Worm (Caenorhabditis elegans) whole organism, late embryonic: ENCODE measurements around the gene R03G8.6.

Experiments
- K09A11.1 ChIP-seq: sonication (generic microtip); optimal IDR thresholded peaks from 2 replicates; lab custom pipeline; 2017; ENCODE audit warnings: antibody characterized with exemption, mild to moderate bottlenecking, missing genetic modification characterization, missing compliant biosample characterization; ENCODE audit not compliant: insufficient read depth
- ahr-1 ChIP-seq: sonication (generic microtip); optimal IDR thresholded peaks from 2 replicates; lab custom pipeline; 2016; ENCODE audit warnings: missing genetic modification characterization, missing compliant biosample characterization
- ceh-14 ChIP-seq: sonication (generic microtip); optimal IDR thresholded peaks from 2 replicates; lab custom pipeline; 2016; ENCODE audit warnings: missing genotype, missing genetic modification characterization, missing compliant biosample characterization
- ceh-18 ChIP-seq: sonication (generic microtip); optimal IDR thresholded peaks from 2 replicates; lab custom pipeline; 2016; ENCODE audit warnings: missing genetic modification characterization, missing compliant biosample characterization
- ceh-30 ChIP-seq: fragments of 150-350 bp; optimal IDR thresholded peaks from 2 replicates; lab custom pipeline; 2014; ENCODE audit warnings: missing biosample characterization, missing genetic modification characterization
- ceh-31 ChIP-seq: sonication (generic microtip); optimal IDR thresholded peaks from 2 replicates; lab custom pipeline; 2016; ENCODE audit warnings: missing genetic modification characterization, missing compliant biosample characterization
- ceh-34 ChIP-seq: sonication (generic microtip); optimal IDR thresholded peaks from 2 replicates; lab custom pipeline; 2016; ENCODE audit warnings: mild to moderate bottlenecking, missing genetic modification characterization, missing compliant biosample characterization
- ceh-45 ChIP-seq: fragments of 200-800 bp; sonication (Bioruptor generic); IDR thresholded peaks from 2 replicates; pipeline ENCODE4 v1.3.6; 2022; ENCODE audit warnings: missing genetic modification reagents, missing genetic modification characterization, missing compliant biosample characterization
- ceh-48 ChIP-seq: sonication (generic microtip); optimal IDR thresholded peaks from 2 replicates; lab custom pipeline; 2016; ENCODE audit warnings: missing genetic modification characterization, inconsistent platforms, missing compliant biosample characterization
- ceh-9 ChIP-seq: sonication (generic microtip); optimal IDR thresholded peaks from 2 replicates; lab custom pipeline; 2016; ENCODE audit warnings: mild to moderate bottlenecking, missing genetic modification characterization, inconsistent platforms, missing compliant biosample characterization
- che-1 ChIP-seq: sonication (generic microtip); optimal IDR thresholded peaks from 2 replicates; lab custom pipeline; 2016; ENCODE audit warnings: mild to moderate bottlenecking, missing genetic modification characterization, missing compliant biosample characterization
- dmd-4 ChIP-seq: sonication (generic microtip); optimal IDR thresholded peaks from 2 replicates; lab custom pipeline; 2016; ENCODE audit warnings: borderline replicate concordance, missing genetic modification characterization, missing compliant biosample characterization
- dve-1 ChIP-seq: sonication (generic microtip); optimal IDR thresholded peaks from 2 replicates; lab custom pipeline; 2017; ENCODE audit warnings: antibody characterized with exemption, mild to moderate bottlenecking, missing genetic modification characterization, missing compliant biosample characterization
- elt-2 ChIP-seq: sonication (generic microtip); optimal IDR thresholded peaks from 2 replicates; lab custom pipeline; 2016; ENCODE audit warnings: missing genetic modification reagents, missing genetic modification characterization, missing compliant biosample characterization
- ets-4 ChIP-seq: sonication (generic microtip); optimal IDR thresholded peaks from 2 replicates; lab custom pipeline; 2016; ENCODE audit warnings: missing genetic modification characterization, missing compliant biosample characterization
- fax-1 ChIP-seq: sonication (generic microtip); optimal IDR thresholded peaks from 2 replicates; lab custom pipeline; 2016; ENCODE audit warnings: missing genotype, missing genetic modification characterization, missing compliant biosample characterization
- fkh-10 ChIP-seq: fragments of 150-350 bp; optimal IDR thresholded peaks from 2 replicates; lab custom pipeline; 2014; ENCODE audit warnings: missing biosample characterization, missing genetic modification reagents, missing genetic modification characterization
- fkh-6 ChIP-seq: sonication (generic microtip); optimal IDR thresholded peaks from 2 replicates; lab custom pipeline; 2016; ENCODE audit warnings: missing genetic modification characterization, missing compliant biosample characterization
- gmeb-2 ChIP-seq: sonication (generic microtip); optimal IDR thresholded peaks from 2 replicates; lab custom pipeline; 2016; ENCODE audit warnings: missing genetic modification characterization, inconsistent platforms, missing compliant biosample characterization
- hlh-13 ChIP-seq: fragments of 200-800 bp; sonication (Bioruptor generic); optimal IDR thresholded peaks from 2 replicates; lab custom pipeline; 2018; ENCODE audit warnings: mild to moderate bottlenecking, missing genetic modification characterization, missing compliant biosample characterization
- hlh-15 ChIP-seq: sonication (generic microtip); optimal IDR thresholded peaks from 2 replicates; lab custom pipeline; 2016; ENCODE audit warnings: missing genetic modification characterization, missing compliant biosample characterization
- hlh-30 ChIP-seq: sonication (generic microtip); optimal IDR thresholded peaks from 2 replicates; lab custom pipeline; 2017; ENCODE audit warnings: antibody characterized with exemption, missing genetic modification characterization, missing compliant biosample characterization; ENCODE audit not compliant: insufficient read depth
- hlh-6 ChIP-seq: sonication (generic microtip); optimal IDR thresholded peaks from 2 replicates; lab custom pipeline; 2016; ENCODE audit warnings: missing genotype, missing genetic modification characterization, missing compliant biosample characterization
- hlh-8 ChIP-seq: sonication (generic microtip); optimal IDR thresholded peaks from 2 replicates; lab custom pipeline; 2016; ENCODE audit warnings: missing genotype, missing genetic modification characterization, missing compliant biosample characterization
- lim-6 ChIP-seq: sonication (generic microtip); optimal IDR thresholded peaks from 2 replicates; lab custom pipeline; 2016; ENCODE audit warnings: missing genetic modification characterization, missing compliant biosample characterization
- lin-11 ChIP-seq: fragments of 200-800 bp; sonication (Bioruptor generic); optimal IDR thresholded peaks from 2 replicates; lab custom pipeline; 2018; ENCODE audit warnings: mild to moderate bottlenecking, missing genetic modification characterization, missing compliant biosample characterization
- madf-2 ChIP-seq: sonication (generic microtip); optimal IDR thresholded peaks from 2 replicates; lab custom pipeline; 2017; ENCODE audit warnings: missing genetic modification characterization, missing compliant biosample characterization
- mec-3 ChIP-seq: sonication (generic microtip); optimal IDR thresholded peaks from 2 replicates; lab custom pipeline; 2016; ENCODE audit warnings: borderline replicate concordance, missing genetic modification characterization, missing compliant biosample characterization
- nfya-1 ChIP-seq: sonication (generic microtip); optimal IDR thresholded peaks from 2 replicates; lab custom pipeline; 2017; ENCODE audit warnings: missing genetic modification characterization, mild to moderate bottlenecking, missing compliant biosample characterization, antibody characterized with exemption, moderate library complexity
- nhr-232 ChIP-seq: sonication (generic microtip); optimal IDR thresholded peaks from 2 replicates; lab custom pipeline; 2016; ENCODE audit warnings: missing genetic modification characterization, missing compliant biosample characterization
- odd-2 ChIP-seq: sonication (generic microtip); optimal IDR thresholded peaks from 2 replicates; lab custom pipeline; 2017; ENCODE audit warnings: antibody characterized with exemption, mild to moderate bottlenecking, missing genetic modification characterization, missing compliant biosample characterization
- pag-3 ChIP-seq: sonication (generic microtip); optimal IDR thresholded peaks from 2 replicates; lab custom pipeline; 2016; ENCODE audit warnings: missing compliant biosample characterization, missing genetic modification characterization, borderline replicate concordance
- pat-9 ChIP-seq: fragments of 200-800 bp; sonication (Bioruptor generic); optimal IDR thresholded peaks from 2 replicates; lab custom pipeline; 2018; ENCODE audit warnings: mild to moderate bottlenecking, missing genetic modification characterization, moderate library complexity, missing compliant biosample characterization
- pax-1 ChIP-seq: fragments of 150-350 bp; optimal IDR thresholded peaks from 2 replicates; lab custom pipeline; 2014; ENCODE audit warnings: missing biosample characterization, missing genetic modification characterization
- pha-2 ChIP-seq: sonication (generic microtip); optimal IDR thresholded peaks from 2 replicates; lab custom pipeline; 2017; ENCODE audit warnings: mild to moderate bottlenecking, missing genetic modification characterization, missing compliant biosample characterization
- pqm-1 ChIP-seq: sonication (generic microtip); optimal IDR thresholded peaks from 2 replicates; lab custom pipeline; 2016; ENCODE audit warnings: missing genetic modification characterization, missing compliant biosample characterization
- pros-1 ChIP-seq: fragments of 150-350 bp; optimal IDR thresholded peaks from 2 replicates; lab custom pipeline; 2014; ENCODE audit warnings: missing biosample characterization, missing genetic modification reagents, missing genetic modification characterization
- ref-2 ChIP-seq: sonication (generic microtip); optimal IDR thresholded peaks from 2 replicates; lab custom pipeline; 2016; ENCODE audit warnings: missing genetic modification characterization, missing compliant biosample characterization
- rnt-1 ChIP-seq: sonication (generic microtip); optimal IDR thresholded peaks from 2 replicates; lab custom pipeline; 2016; ENCODE audit warnings: missing genetic modification characterization, missing compliant biosample characterization
- sox-2 ChIP-seq: fragments of 200-800 bp; sonication (Bioruptor generic); IDR thresholded peaks from 2 replicates; pipeline ENCODE4 v1.3.6; 2022; ENCODE audit warnings: missing genetic modification reagents, missing genetic modification characterization, missing compliant biosample characterization
- sox-4 ChIP-seq: sonication (generic microtip); optimal IDR thresholded peaks from 2 replicates; lab custom pipeline; 2017; ENCODE audit warnings: mild to moderate bottlenecking, missing genetic modification characterization, inconsistent platforms, missing compliant biosample characterization
- syd-9 ChIP-seq: sonication (generic microtip); optimal IDR thresholded peaks from 2 replicates; lab custom pipeline; 2016; ENCODE audit warnings: mild to moderate bottlenecking, missing genetic modification characterization, moderate library complexity, missing compliant biosample characterization
- tbx-2 ChIP-seq: sonication (generic microtip); optimal IDR thresholded peaks from 2 replicates; lab custom pipeline; 2016; ENCODE audit warnings: missing genetic modification characterization, missing compliant biosample characterization
- tbx-7 ChIP-seq: sonication (generic microtip); optimal IDR thresholded peaks from 2 replicates; lab custom pipeline; 2016; ENCODE audit warnings: missing genotype, missing genetic modification characterization, missing compliant biosample characterization
- unc-3 ChIP-seq, 2 experiments: fragments of 200-800 bp in 1 of 2; sonication (Bioruptor generic) in 1 of 2; sonication (generic microtip) in 1 of 2; conservative IDR thresholded peaks in 1 of 2; optimal IDR thresholded peaks in 1 of 2; 2 replicates each; pipeline versions ENCODE4 v1.3.6 to Lab custom; 2016 to 2022; ENCODE audit warnings: missing compliant biosample characterization in 2 of 2, missing genetic modification characterization in 2 of 2, missing genetic modification reagents in 1 of 2
- unc-55 ChIP-seq: sonication (generic microtip); optimal IDR thresholded peaks from 2 replicates; lab custom pipeline; 2017; ENCODE audit warnings: missing biosample characterization, missing genetic modification reagents, missing genetic modification characterization
- zip-5 ChIP-seq: sonication (generic microtip); optimal IDR thresholded peaks from 2 replicates; lab custom pipeline; 2016; ENCODE audit warnings: missing genetic modification characterization, missing compliant biosample characterization

R03G8.6 gene

DNA sequence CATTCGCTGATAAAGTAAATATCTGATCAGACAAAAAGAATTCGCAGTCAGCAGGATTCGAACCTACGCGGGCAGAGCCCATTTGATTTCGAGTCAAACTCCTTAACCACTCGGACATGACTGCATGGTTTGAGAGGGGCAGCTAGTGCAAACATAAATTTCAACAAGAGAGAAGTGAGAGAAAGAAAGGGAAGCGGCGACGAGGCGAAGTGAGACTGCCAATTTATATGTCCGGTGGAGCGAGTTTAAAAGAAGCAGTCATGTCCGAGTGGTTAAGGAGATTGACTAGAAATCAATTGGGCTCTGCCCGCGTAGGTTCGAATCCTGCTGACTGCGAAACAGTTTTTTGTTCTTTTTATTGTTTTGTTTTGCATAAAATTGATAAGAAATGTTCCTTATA is 54.0 kb downstream of the R03G8.6 start (continued):
- peak; percentile 36 for TF ChIP-seq tbx-7
- peak; percentile 94 for TF ChIP-seq gmeb-2
- TF ChIP-seq unc-55 (GFP tag; lab: Kevin White, UChicago), result peak; percentile 13
- TF ChIP-seq fkh-10, result peak; percentile 28
- peak; percentile 89 for TF ChIP-seq ceh-18
- peak; percentile 75 for TF ChIP-seq ahr-1 (tag; lab: Kevin White, UChicago)
- TF ChIP-seq rnt-1 (tag; lab: Kevin White, UChicago), result peak; percentile 88
- TF ChIP-seq ref-2 (tag; lab: Kevin White, UChicago), result peak; percentile 92
- peak; percentile 84 for TF ChIP-seq nhr-232 (tag; lab: Kevin White, UChicago)
- peak; percentile 62 for TF ChIP-seq zip-5 (tag; lab: Kevin White, UChicago)
- TF ChIP-seq hlh-13 (GFP tag; lab: Kevin White, UChicago), result peak; percentile 85
- peak; percentile 84 for TF ChIP-seq pat-9
- peak; percentile 84 for TF ChIP-seq sox-2 (GFP tag; lab: Robert Waterston, UW)
- peak; percentile 35 for TF ChIP-seq ceh-30 (tag; lab: Kevin White, UChicago)
- TF ChIP-seq pag-3, result peak; percentile 67
- TF ChIP-seq odd-2 (tag; lab: Kevin White, UChicago), result peak; percentile 46
- TF ChIP-seq madf-2, result peak; percentile 93
- peak; percentile 75 for TF ChIP-seq pqm-1 (tag; lab: Kevin White, UChicago)
- TF ChIP-seq hlh-8 (tag; lab: Kevin White, UChicago), result peak; percentile 62
- peak; percentile 30 for TF ChIP-seq mec-3
- peak; percentile 46 for TF ChIP-seq pax-1 (tag; lab: Kevin White, UChicago)
- TF ChIP-seq sox-4 (tag; lab: Kevin White, UChicago), result peak; percentile 94
- TF ChIP-seq pros-1 (tag; lab: Kevin White, UChicago), result peak; percentile 52
- peak; percentile 86 for TF ChIP-seq fkh-6 (tag; lab: Kevin White, UChicago)
- peak; percentile 96 for TF ChIP-seq ceh-14 (tag; lab: Kevin White, UChicago)
- TF ChIP-seq elt-2 (tag; lab: Kevin White, UChicago), result peak; percentile 87
- TF ChIP-seq dve-1 (tag; lab: Kevin White, UChicago), result peak; percentile 96
- TF ChIP-seq ceh-9, result peak; percentile 60
- peak; percentile 97 for TF ChIP-seq ceh-45 (GFP tag; lab: Robert Waterston, UW)
- peak; percentile 76 for TF ChIP-seq K09A11.1 (tag; lab: Kevin White, UChicago)
- TF ChIP-seq ets-4 (tag; lab: Kevin White, UChicago), result peak; percentile 74
- peak; percentile 77 for TF ChIP-seq fax-1
- peak; percentile 93 for TF ChIP-seq dmd-4
- TF ChIP-seq syd-9 (tag; lab: Kevin White, UChicago), result peak; percentile 93
- TF ChIP-seq ceh-48 (tag; lab: Kevin White, UChicago), result peak; percentile 79
- TF ChIP-seq hlh-30 (tag; lab: Kevin White, UChicago), result peak; percentile 36
- TF ChIP-seq ceh-31 (tag; lab: Kevin White, UChicago), result peak; percentile 90
- peak; percentile 84 for TF ChIP-seq che-1 (tag; lab: Kevin White, UChicago)
- peak; percentile 70 for TF ChIP-seq lim-6 (tag; lab: Kevin White, UChicago)
- peak; percentile 88 for TF ChIP-seq tbx-2 (tag; lab: Kevin White, UChicago)
- TF ChIP-seq lin-11 (tag; lab: Kevin White, UChicago), result peak; percentile 82
- peak; percentile 77 for TF ChIP-seq nfya-1
- TF ChIP-seq ceh-34 (tag; lab: Kevin White, UChicago), result peak; percentile 94
- TF ChIP-seq hlh-6, result peak; percentile 96
- peak; percentile 87 for TF ChIP-seq pha-2 (tag; lab: Kevin White, UChicago)
- peak; percentile 42 for TF ChIP-seq hlh-15 (tag; lab: Kevin White, UChicago)
- peak; percentile 91 for TF ChIP-seq unc-3 (GFP tag; conservative IDR thresholded peaks at IDR 0.05; lab: Robert Waterston, UW)
- peak; percentile 70 for TF ChIP-seq unc-3 (tag; optimal IDR thresholded peaks at IDR 0.05; lab: Kevin White, UChicago)
